Worm (Caenorhabditis elegans) whole organism, L4 larva: Measurements from ENCODE around the gene F22H10.1.

Source experiments
- F26F4.8 ChIP-seq: fragments of 200-800 bp; sonication (Bioruptor generic); conservative IDR thresholded peaks from 2 replicates; pipeline ENCODE4 v1.3.6; 2022; ENCODE audit warnings: missing genetic modification characterization, missing compliant biosample characterization
- F37D6.2 ChIP-seq: sonication (generic microtip); optimal IDR thresholded peaks from 2 replicates; lab custom pipeline; 2016; ENCODE audit warnings: mild to moderate bottlenecking, missing genetic modification characterization, missing compliant biosample characterization
- Y105C5A.15 ChIP-seq: fragments of 200-800 bp; sonication (Bioruptor generic); IDR thresholded peaks from 2 replicates; pipeline ENCODE4 v1.3.6; 2022; ENCODE audit warnings: missing genetic modification characterization, missing compliant biosample characterization
- Y75B8A.6 ChIP-seq: fragments of 200-800 bp; sonication (Bioruptor generic); IDR thresholded peaks from 2 replicates; pipeline ENCODE4 v1.3.6; 2022; ENCODE audit warnings: missing genetic modification reagents, missing genetic modification characterization, missing compliant biosample characterization
- ZK337.2 ChIP-seq: fragments of 200-800 bp; sonication (Bioruptor generic); IDR thresholded peaks from 2 replicates; pipeline ENCODE4 v1.3.6; 2022; ENCODE audit warnings: missing genetic modification reagents, missing genetic modification characterization, missing compliant biosample characterization
- aha-1 ChIP-seq: fragments of 150-350 bp; peaks from one replicate; lab custom pipeline; 2014; ENCODE audit warnings: missing biosample characterization, missing genetic modification characterization
- attf-4 ChIP-seq: sonication (generic microtip); optimal IDR thresholded peaks from 3 replicates; lab custom pipeline; 2017; ENCODE audit warnings: missing biosample characterization, missing genetic modification characterization
- ceh-44 ChIP-seq: fragments of 200-800 bp; sonication (Bioruptor generic); IDR thresholded peaks from 2 replicates; pipeline ENCODE4 v1.3.6; 2022; ENCODE audit warnings: missing genetic modification reagents, missing genetic modification characterization, missing compliant biosample characterization
- ces-1 ChIP-seq: fragments of 150-350 bp; sonication (generic microtip); optimal IDR thresholded peaks from 4 replicates; lab custom pipeline; 2014; ENCODE audit warnings: missing biosample characterization, missing genetic modification reagents, missing genetic modification characterization
- ctbp-1 ChIP-seq: fragments of 200-800 bp; sonication (Bioruptor generic); IDR thresholded peaks from 2 replicates; pipeline ENCODE4 v1.3.6; 2022; ENCODE audit warnings: missing genetic modification reagents, missing genetic modification characterization, missing compliant biosample characterization
- daf-12 ChIP-seq: fragments of 150-350 bp; optimal IDR thresholded peaks from 2 replicates; lab custom pipeline; 2014; ENCODE audit warnings: missing biosample characterization, missing genetic modification reagents, missing genetic modification characterization
- daf-19 ChIP-seq: fragments of 200-800 bp; sonication (Bioruptor generic); conservative IDR thresholded peaks from 2 replicates; pipeline ENCODE4 v1.3.6; 2022; ENCODE audit warnings: missing genetic modification characterization, missing compliant biosample characterization
- dmd-6 ChIP-seq: fragments of 200-800 bp; sonication (Bioruptor generic); IDR thresholded peaks from 2 replicates; pipeline ENCODE4 v1.3.6; 2022; ENCODE audit warnings: missing genetic modification reagents, missing genetic modification characterization, missing compliant biosample characterization
- dpl-1 ChIP-seq: fragments of 150-350 bp; optimal IDR thresholded peaks from 2 replicates; lab custom pipeline; 2014; ENCODE audit warnings: missing biosample characterization, missing genetic modification reagents, missing genetic modification characterization
- duxl-1 ChIP-seq: sonication (generic microtip); optimal IDR thresholded peaks from 2 replicates; lab custom pipeline; 2016; ENCODE audit warnings: mild to moderate bottlenecking, missing genetic modification characterization, moderate library complexity, missing compliant biosample characterization; ENCODE audit not compliant: poor library complexity
- egl-27 ChIP-seq: sonication (generic microtip); optimal IDR thresholded peaks from 3 replicates; lab custom pipeline; 2017; ENCODE audit warnings: missing biosample characterization, missing genetic modification reagents, missing genetic modification characterization
- fkh-10 ChIP-seq: fragments of 150-350 bp; optimal IDR thresholded peaks from 2 replicates; lab custom pipeline; 2014; ENCODE audit warnings: missing biosample characterization, missing genetic modification reagents, missing genetic modification characterization
- fos-1 ChIP-seq: fragments of 150-350 bp; optimal IDR thresholded peaks from 2 replicates; lab custom pipeline; 2014; ENCODE audit warnings: missing biosample characterization, missing genetic modification characterization
- hif-1 ChIP-seq, 2 experiments: sonication (generic microtip); optimal IDR thresholded peaks; 2 replicates each; lab custom pipeline; 2016 to 2017; ENCODE audit warnings: missing compliant biosample characterization in 2 of 2, missing genetic modification characterization in 2 of 2, missing genetic modification reagents in 2 of 2, missing genotype in 2 of 2, mild to moderate bottlenecking in 1 of 2
- hlh-11 ChIP-seq: fragments of 200-800 bp; sonication (Bioruptor generic); optimal IDR thresholded peaks from 2 replicates; lab custom pipeline; 2018; ENCODE audit warnings: mild to moderate bottlenecking, missing genetic modification characterization, missing compliant biosample characterization
- lin-1 ChIP-seq: fragments of 200-800 bp; sonication (Bioruptor generic); IDR thresholded peaks from 2 replicates; pipeline ENCODE4 v1.3.6; 2022; ENCODE audit warnings: missing genetic modification reagents, missing genetic modification characterization, missing compliant biosample characterization
- lin-29 ChIP-seq: fragments of 200-800 bp; sonication (Bioruptor generic); IDR thresholded peaks from 2 replicates; pipeline ENCODE4 v1.3.6; 2022; ENCODE audit warnings: missing genetic modification reagents, missing genetic modification characterization, missing compliant biosample characterization
- lsy-2 ChIP-seq, 2 experiments: fragments of 150-350 bp in 1 of 2; sonication (generic microtip) in 1 of 2; optimal IDR thresholded peaks; 2 replicates each; lab custom pipeline; 2014 to 2017; ENCODE audit warnings: missing biosample characterization in 2 of 2, missing genetic modification characterization in 2 of 2
- mdl-1 ChIP-seq, 2 experiments: fragments of 150-350 bp in 1 of 2; sonication (generic microtip) in 1 of 2; optimal IDR thresholded peaks; 2 replicates each; lab custom pipeline; 2014 to 2017; ENCODE audit warnings: missing biosample characterization in 2 of 2, missing genetic modification characterization in 2 of 2
- mdt-29 ChIP-seq: fragments of 200-800 bp; sonication (Bioruptor generic); IDR thresholded peaks from 2 replicates; pipeline ENCODE4 v1.3.6; 2022; ENCODE audit warnings: missing genetic modification reagents, missing genetic modification characterization, missing compliant biosample characterization
- mep-1 ChIP-seq: fragments of 150-350 bp; sonication (generic microtip); optimal IDR thresholded peaks from 3 replicates; lab custom pipeline; 2014; ENCODE audit warnings: missing biosample characterization, missing genetic modification characterization
- nhr-10 ChIP-seq: fragments of 150-350 bp; optimal IDR thresholded peaks from 2 replicates; lab custom pipeline; 2014; ENCODE audit warnings: missing biosample characterization, missing genetic modification characterization
- nhr-102 ChIP-seq: sonication (generic microtip); optimal IDR thresholded peaks from 2 replicates; lab custom pipeline; 2016; ENCODE audit warnings: mild to moderate bottlenecking, missing genetic modification characterization, moderate library complexity, missing compliant biosample characterization
- nhr-237 ChIP-seq: sonication (generic microtip); optimal IDR thresholded peaks from 2 replicates; lab custom pipeline; 2017; ENCODE audit warnings: missing biosample characterization, missing genetic modification characterization
- nhr-28 ChIP-seq: fragments of 150-350 bp; optimal IDR thresholded peaks from 2 replicates; lab custom pipeline; 2014; ENCODE audit warnings: missing biosample characterization, missing genetic modification characterization
- nhr-42 ChIP-seq: fragments of 200-800 bp; sonication (Bioruptor generic); IDR thresholded peaks from 2 replicates; pipeline ENCODE4 v1.3.6; 2022; ENCODE audit warnings: missing genetic modification characterization, missing compliant biosample characterization
- nhr-48 ChIP-seq: sonication (generic microtip); optimal IDR thresholded peaks from 2 replicates; lab custom pipeline; 2016; ENCODE audit warnings: mild to moderate bottlenecking, missing genetic modification characterization, missing compliant biosample characterization
- nhr-76 ChIP-seq: fragments of 150-350 bp; optimal IDR thresholded peaks from 2 replicates; lab custom pipeline; 2014; ENCODE audit warnings: missing biosample characterization, missing genetic modification characterization
- pha-4 ChIP-seq, 2 experiments: fragments of 150-350 bp in 1 of 2; fragments of 200-800 bp in 1 of 2; sonication (Bioruptor generic) in 1 of 2; IDR thresholded peaks in 1 of 2; optimal IDR thresholded peaks in 1 of 2; 2 replicates each; pipeline versions ENCODE4 v1.3.6 to Lab custom; 2014 to 2022; ENCODE audit warnings: missing genetic modification characterization in 2 of 2, missing genetic modification reagents in 2 of 2, missing biosample characterization in 1 of 2, missing compliant biosample characterization in 1 of 2
- pqm-1 ChIP-seq: sonication (generic microtip); optimal IDR thresholded peaks from 2 replicates; lab custom pipeline; 2017; ENCODE audit warnings: missing biosample characterization, missing genetic modification characterization
- rbr-2 ChIP-seq: sonication (generic microtip); optimal IDR thresholded peaks from 2 replicates; lab custom pipeline; 2016; ENCODE audit warnings: missing genotype, missing genetic modification characterization, missing compliant biosample characterization
- sdz-12 ChIP-seq: fragments of 200-800 bp; sonication (Bioruptor generic); optimal IDR thresholded peaks from 2 replicates; lab custom pipeline; 2018; ENCODE audit warnings: mild to moderate bottlenecking, missing genetic modification characterization, missing compliant biosample characterization
- set-16 ChIP-seq: fragments of 200-800 bp; sonication (Bioruptor generic); IDR thresholded peaks from 2 replicates; pipeline ENCODE4 v1.3.6; 2022; ENCODE audit warnings: missing genetic modification reagents, missing genetic modification characterization, missing compliant biosample characterization
- skn-1 ChIP-seq: fragments of 150-350 bp; optimal IDR thresholded peaks from 2 replicates; lab custom pipeline; 2014; ENCODE audit warnings: missing biosample characterization, missing genetic modification characterization
- snpc-4 ChIP-seq: fragments of 150-350 bp; optimal IDR thresholded peaks from 2 replicates; lab custom pipeline; 2014; ENCODE audit warnings: missing biosample characterization, missing genetic modification characterization
- spr-3 ChIP-seq: fragments of 200-800 bp; sonication (Bioruptor generic); optimal IDR thresholded peaks from 2 replicates; lab custom pipeline; 2018; ENCODE audit warnings: mild to moderate bottlenecking, missing genetic modification characterization, missing compliant biosample characterization
- tra-1 ChIP-seq: fragments of 200-800 bp; sonication (Bioruptor generic); IDR thresholded peaks from 2 replicates; pipeline ENCODE4 v1.3.6; 2022; ENCODE audit warnings: missing genetic modification reagents, missing genetic modification characterization, missing compliant biosample characterization
- unc-39 ChIP-seq: sonication (generic microtip); optimal IDR thresholded peaks from 2 replicates; lab custom pipeline; 2017; ENCODE audit warnings: missing biosample characterization, missing genetic modification characterization
- unc-62 ChIP-seq, 3 experiments: fragments of 150-350 bp in 1 of 3; sonication (generic microtip); optimal IDR thresholded peaks in 2 of 3; peaks in 1 of 3; 1 replicate in 1 of 3; 2 replicates in 2 of 3; lab custom pipeline; 2014 to 2017; ENCODE audit warnings: missing biosample characterization in 3 of 3, missing genetic modification characterization in 3 of 3, missing genetic modification reagents in 3 of 3, missing genotype in 1 of 3
- zag-1 ChIP-seq: fragments of 150-350 bp; optimal IDR thresholded peaks from 2 replicates; lab custom pipeline; 2014; ENCODE audit warnings: missing biosample characterization, missing genetic modification characterization
- zfp-2 ChIP-seq: sonication (generic microtip); optimal IDR thresholded peaks from 2 replicates; lab custom pipeline; 2016; ENCODE audit warnings: mild to moderate bottlenecking, missing genetic modification characterization, missing compliant biosample characterization
- zfp-3 ChIP-seq: fragments of 200-800 bp; sonication (Bioruptor generic); conservative IDR thresholded peaks from 2 replicates; pipeline ENCODE4 v1.3.6; 2022; ENCODE audit warnings: missing genetic modification reagents, missing genetic modification characterization, missing compliant biosample characterization
- zip-11 ChIP-seq: fragments of 200-800 bp; sonication (Bioruptor generic); IDR thresholded peaks from 2 replicates; pipeline ENCODE4 v1.3.6; 2022; ENCODE audit warnings: missing genetic modification characterization, missing compliant biosample characterization
- zip-2 ChIP-seq: fragments of 150-350 bp; optimal IDR thresholded peaks from 2 replicates; lab custom pipeline; 2014; ENCODE audit warnings: missing biosample characterization, missing genetic modification characterization

F22H10.1 gene

DNA sequence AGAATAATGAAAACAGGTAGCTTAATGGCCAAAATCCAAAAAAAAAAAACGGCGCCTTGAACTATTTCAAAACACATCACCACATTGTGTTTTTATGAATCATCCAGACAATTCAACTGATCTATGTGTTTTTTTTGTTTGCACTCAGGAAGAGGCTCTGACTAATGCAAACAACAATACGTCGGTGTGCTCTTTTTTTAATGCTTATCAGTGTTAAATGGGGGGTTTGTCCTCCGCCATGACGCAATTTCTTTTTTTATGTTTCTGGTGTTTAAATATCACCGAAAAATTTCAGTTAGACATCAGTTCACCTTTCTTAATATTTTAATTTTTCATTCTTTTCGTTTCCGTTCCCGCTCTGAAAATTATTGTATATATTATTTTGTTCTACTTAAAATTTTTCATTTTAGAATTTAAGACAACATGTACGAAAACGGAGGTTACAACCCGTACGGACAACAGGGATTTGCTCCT lies 23.1 kb upstream of the F22H10.1 start, which contains the start of gene F22H10.2 (continued):
- no peak for TF ChIP-seq ctbp-1 (GFP tag; lab: Robert Waterston, UW)
- TF ChIP-seq nhr-10: no peak
- TF ChIP-seq rbr-2: no peak
- TF ChIP-seq Y75B8A.6 (GFP tag; lab: Robert Waterston, UW): no peak
- TF ChIP-seq hif-1 (tag; optimal IDR thresholded peaks at IDR 0.05; lab: Kevin White, UChicago): peak in 1 of 2 experiments; percentile 6
- no peak for TF ChIP-seq nhr-237 (tag; lab: Kevin White, UChicago)
- TF ChIP-seq ces-1 (GFP tag; lab: Kevin White, UChicago): no peak
- no peak for TF ChIP-seq mdl-1 (tag; optimal IDR thresholded peaks at IDR 0.05; lab: Kevin White, UChicago)
- TF ChIP-seq pqm-1: peak; percentile 64
- no peak for TF ChIP-seq Y105C5A.15
- TF ChIP-seq aha-1 (tag; lab: Kevin White, UChicago): peak; percentile 63
- TF ChIP-seq hlh-11 (tag; lab: Kevin White, UChicago): peak; percentile 46
- TF ChIP-seq zfp-3 (GFP tag; lab: Robert Waterston, UW): no peak
- no peak for TF ChIP-seq mdt-29 (GFP tag; lab: Robert Waterston, UW)
- no peak for TF ChIP-seq daf-12 (tag; lab: Kevin White, UChicago)
- no peak for TF ChIP-seq ZK337.2
- TF ChIP-seq skn-1: no peak
- TF ChIP-seq dmd-6 (GFP tag; lab: Robert Waterston, UW): peak; percentile 49; the same call in 1 of the 2 replicates
- TF ChIP-seq spr-3: no peak
- TF ChIP-seq attf-4 (tag; lab: Kevin White, UChicago): no peak
- TF ChIP-seq nhr-102 (tag; lab: Kevin White, UChicago): peak; percentile 3
- no peak for TF ChIP-seq unc-39
- TF ChIP-seq lin-29 (GFP tag; lab: Robert Waterston, UW): no peak
- TF ChIP-seq pha-4 (GFP tag; IDR thresholded peaks at IDR 0.05; lab: Robert Waterston, UW): no peak
- peak; percentile 38 for TF ChIP-seq pha-4 (tag; optimal IDR thresholded peaks at IDR 0.05; lab: Kevin White, UChicago)
- no peak for TF ChIP-seq lin-1 (GFP tag; lab: Robert Waterston, UW)
- TF ChIP-seq zip-2 (tag; lab: Kevin White, UChicago): no peak
- no peak for TF ChIP-seq egl-27 (tag; lab: Kevin White, UChicago)
- TF ChIP-seq ceh-44 (GFP tag; lab: Robert Waterston, UW): no peak
- TF ChIP-seq daf-19 (GFP tag; lab: Robert Waterston, UW): no peak
- peak in 1 of 2 experiments; percentile 15 for TF ChIP-seq lsy-2 (tag; optimal IDR thresholded peaks at IDR 0.05; lab: Kevin White, UChicago)
- TF ChIP-seq zfp-2 (tag; lab: Kevin White, UChicago): no peak
- TF ChIP-seq zag-1 (tag; lab: Kevin White, UChicago): no peak
- TF ChIP-seq fkh-10: no peak
- no peak for TF ChIP-seq set-16 (GFP tag; lab: Robert Waterston, UW)

DNA sequence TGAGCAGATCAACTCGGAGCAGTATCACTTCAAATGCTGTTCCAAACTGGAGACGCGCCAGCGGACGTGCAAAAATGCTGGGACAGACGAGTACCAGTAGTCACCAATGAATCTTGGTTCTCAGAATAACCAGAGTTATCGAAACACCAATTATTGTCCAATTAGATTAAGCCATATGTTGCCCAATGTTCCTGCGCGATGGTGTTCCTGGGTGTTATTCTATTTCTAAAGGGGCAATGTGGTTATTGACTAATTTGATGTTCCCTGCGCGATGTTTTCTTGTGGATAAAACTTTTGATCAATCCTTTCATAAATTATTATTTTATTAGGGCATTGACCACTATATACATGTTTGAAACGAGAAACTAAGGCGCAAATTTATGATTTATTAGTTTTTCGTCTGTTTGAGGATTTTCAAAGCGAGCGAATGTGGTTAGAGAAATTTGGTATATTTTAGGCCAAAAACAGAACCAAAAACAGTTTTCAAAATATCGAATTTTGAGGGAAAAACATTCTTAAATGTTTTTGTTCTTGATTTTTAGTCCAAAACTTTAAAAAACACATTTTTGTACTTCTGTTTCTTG lies 20.2 kb upstream of the F22H10.1 start:
- TF ChIP-seq lin-1 (GFP tag; lab: Robert Waterston, UW): peak; percentile 89
- TF ChIP-seq fos-1 (tag; lab: Kevin White, UChicago): peak; percentile 98
- TF ChIP-seq snpc-4 (tag; lab: Kevin White, UChicago): peak; percentile 64
- peak; percentile 99 for TF ChIP-seq fkh-10
- no peak for TF ChIP-seq F26F4.8 (GFP tag; lab: Robert Waterston, UW)
- peak; percentile 96 to 97 for TF ChIP-seq lsy-2 (tag; optimal IDR thresholded peaks at IDR 0.05; lab: Kevin White, UChicago)
- peak; percentile 99 for TF ChIP-seq rbr-2
- peak; percentile 88 for TF ChIP-seq nhr-76 (tag; lab: Kevin White, UChicago)
- peak; percentile 94 for TF ChIP-seq tra-1
- TF ChIP-seq nhr-28 (tag; lab: Kevin White, UChicago): peak; percentile 91
- peak; percentile 99 for TF ChIP-seq mep-1
- TF ChIP-seq duxl-1 (tag; lab: Kevin White, UChicago): peak; percentile 99
- TF ChIP-seq zfp-3 (GFP tag; lab: Robert Waterston, UW): peak; percentile 97
- TF ChIP-seq dpl-1 (GFP tag; lab: Kevin White, UChicago): peak; percentile 73
- no peak; the same call in 1 of the 2 replicates for TF ChIP-seq zip-11 (GFP tag; lab: Robert Waterston, UW)
- peak; percentile 65 to 100 for TF ChIP-seq unc-62 (GFP tag; optimal IDR thresholded peaks at IDR 0.05 in 1 of 2; lab: Kevin White, UChicago)
- peak; percentile 73 for TF ChIP-seq unc-62 (tag; optimal IDR thresholded peaks at IDR 0.05; lab: Kevin White, UChicago)
- peak; percentile 98 for TF ChIP-seq F37D6.2 (tag; lab: Kevin White, UChicago)
- peak; percentile 96 for TF ChIP-seq zip-2 (tag; lab: Kevin White, UChicago)
- peak; percentile 97 for TF ChIP-seq nhr-48 (tag; lab: Kevin White, UChicago)
- peak; percentile 94 for TF ChIP-seq zag-1 (tag; lab: Kevin White, UChicago)
- TF ChIP-seq pha-4 (GFP tag; IDR thresholded peaks at IDR 0.05; lab: Robert Waterston, UW): peak; percentile 96
- TF ChIP-seq pha-4 (tag; optimal IDR thresholded peaks at IDR 0.05; lab: Kevin White, UChicago): peak; percentile 97
- peak; percentile 99 for TF ChIP-seq nhr-42 (GFP tag; lab: Robert Waterston, UW)
- TF ChIP-seq sdz-12: no peak
